Fruit fly (Drosophila melanogaster): ENCODE data around the gene Polr3G.

dm6 chr3L:17432947-17433346 is 6.0 kb upstream of the Polr3G start, which contains the start of gene frc:
- TF ChIP-seq EcR (GFP tag; optimal IDR thresholded peaks at IDR 0.05) (no peak), psq (optimal IDR thresholded peaks at IDR 0.05) (no peak), Dll (optimal IDR thresholded peaks at IDR 0.05) (no peak), pan (optimal IDR thresholded peaks at IDR 0.05) (no peak)
